Worm (Caenorhabditis elegans): Measurements from ENCODE around the gene pqn-10.
"Not testable (repeated sequence)": the region's sequence is repeated elsewhere in the genome, so short reads cannot be mapped to it uniquely, and the experiment has no call there.

Gene pqn-10

ce11 chrIII:6519949-6520348 lies 8.1 kb upstream of the pqn-10 start, which contains the start of gene C09E7.10:
TSS of gene C09E7.10 (minus strand) at chrIII:6520049.
- TF ChIP-seq unc-62 (GFP tag; optimal IDR thresholded peaks at IDR 0.05) = no peak

DNA sequence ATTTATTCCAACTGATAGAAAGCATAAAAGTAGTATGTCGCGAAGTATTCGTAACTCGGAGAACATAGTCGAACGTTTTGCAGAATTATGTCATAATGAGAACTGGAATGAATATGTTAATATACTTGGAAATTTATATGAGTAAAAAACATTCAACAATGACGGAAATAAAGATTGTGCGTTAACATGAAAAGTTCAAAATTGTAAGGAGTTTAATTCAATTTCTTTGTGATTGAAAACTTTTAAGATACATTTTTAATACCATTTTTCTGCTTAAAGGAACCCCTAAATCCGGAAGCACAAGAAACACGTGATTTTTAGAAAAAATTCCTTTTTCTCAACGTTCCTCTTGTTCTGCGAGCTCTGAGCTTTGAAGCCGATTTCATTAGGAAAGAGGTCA lies 2.4 kb upstream of the pqn-10 start, which contains the start of gene oig-1:
TSS of gene oig-1 (minus strand) at position 101 of the 400 bp plus-strand sequence.
- no peak for TF ChIP-seq unc-62 (GFP tag; optimal IDR thresholded peaks at IDR 0.05)

DNA sequence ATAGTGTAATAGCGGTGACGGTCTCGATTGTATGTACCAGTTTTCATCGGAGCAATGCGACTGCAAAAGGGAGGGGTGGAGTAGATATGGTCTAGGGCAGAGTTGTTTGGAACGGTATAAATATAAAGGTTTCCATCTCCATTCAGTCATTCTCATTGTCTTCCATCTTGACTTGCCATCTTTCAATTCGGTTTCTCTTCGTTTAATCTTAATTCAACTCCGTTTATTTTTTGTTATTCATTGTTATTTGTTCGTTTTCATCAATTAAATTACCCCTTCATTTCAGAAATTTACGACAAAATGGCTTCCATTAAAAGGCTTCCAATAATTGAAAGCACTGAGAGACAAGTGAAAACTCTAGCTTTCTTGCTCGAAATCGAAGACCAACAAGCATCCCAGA lies 3.1 kb downstream of the pqn-10 start, which contains the start of gene C09E7.11:
TSS of gene C09E7.11 (plus strand) at position 301 of the 400 bp plus-strand sequence.
- TF ChIP-seq unc-62 (GFP tag; optimal IDR thresholded peaks at IDR 0.05) = no peak

DNA sequence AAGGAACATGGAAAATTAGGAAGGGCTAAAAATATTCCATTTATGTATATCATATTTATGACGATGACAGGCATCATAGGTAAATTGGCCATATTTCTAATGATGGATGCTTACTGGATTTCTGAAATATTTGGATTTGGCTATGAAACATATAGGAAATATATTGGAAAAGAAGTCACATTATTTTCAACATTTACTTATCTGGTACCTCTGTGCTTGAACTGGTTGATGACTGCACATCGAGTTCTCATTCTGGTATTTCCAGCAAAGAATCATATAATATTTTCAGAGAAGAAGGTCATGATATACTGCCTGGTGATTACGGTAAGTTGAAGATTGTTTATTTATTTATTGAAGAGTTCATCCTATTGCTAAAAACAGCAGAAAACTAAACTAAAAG lies 4.6 kb downstream of the pqn-10 start, which contains the start of gene srxa-5:
TSS of gene srxa-5 (plus strand) at position 301 of the 400 bp plus-strand sequence.
- TF ChIP-seq unc-62 (GFP tag; optimal IDR thresholded peaks at IDR 0.05) = no peak

- no peak for TF ChIP-seq unc-62 (GFP tag; optimal IDR thresholded peaks at IDR 0.05)
Measured at ce11 chrIII:6536945-6537568, 9.1 kb downstream of the pqn-10 start, which contains the start of gene C09E7.4. TSS of gene C09E7.4 (minus strand) at chrIII:6536995.

DNA sequence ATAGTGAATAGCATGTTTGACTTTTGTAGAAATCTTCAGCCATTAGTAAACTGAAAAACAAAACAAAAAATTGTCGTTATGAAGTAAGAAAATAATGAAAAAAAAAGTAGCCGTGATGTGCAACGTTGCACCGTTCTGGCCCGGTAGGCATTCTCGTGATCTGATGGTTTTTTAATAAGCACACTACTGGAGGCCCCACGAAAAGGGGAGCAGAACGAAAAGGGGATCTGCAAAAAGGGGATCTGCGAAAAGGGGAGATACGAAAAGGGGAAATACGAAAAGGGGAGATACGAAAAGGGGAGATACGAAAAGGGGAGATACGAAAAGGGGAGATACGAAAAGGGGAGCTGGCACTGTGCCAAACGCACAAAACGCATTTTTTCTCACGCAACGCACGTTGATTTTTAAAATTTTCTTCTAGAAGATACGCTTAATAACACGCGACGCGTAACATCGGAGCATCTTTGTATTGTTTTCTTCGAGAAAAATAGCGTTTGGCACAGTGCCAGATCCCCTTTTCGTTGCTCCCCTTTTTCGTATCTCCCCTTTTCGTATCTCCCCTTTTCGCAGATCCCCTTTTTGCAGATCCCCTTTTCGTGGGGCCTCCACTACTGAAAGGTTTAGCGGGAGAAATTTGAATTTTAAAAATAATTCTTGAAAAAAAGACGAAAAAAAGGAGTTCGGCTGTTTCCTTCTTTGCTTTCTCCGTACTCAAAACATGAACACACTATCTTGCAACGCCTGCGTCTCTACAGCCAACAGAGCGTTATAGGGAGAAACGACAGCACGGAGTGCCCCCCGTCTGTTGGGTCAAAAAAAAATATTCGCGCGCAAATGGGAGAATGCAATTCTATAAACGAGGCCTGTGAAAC lies 23.4 kb downstream of the pqn-10 start, which contains the start of gene C09E7.7:
TSS of gene C09E7.7 (minus strand) at position 57 of the 872 bp plus-strand sequence.
- TF ChIP-seq unc-62 (GFP tag; optimal IDR thresholded peaks at IDR 0.05) = not testable (repeated sequence)

DNA sequence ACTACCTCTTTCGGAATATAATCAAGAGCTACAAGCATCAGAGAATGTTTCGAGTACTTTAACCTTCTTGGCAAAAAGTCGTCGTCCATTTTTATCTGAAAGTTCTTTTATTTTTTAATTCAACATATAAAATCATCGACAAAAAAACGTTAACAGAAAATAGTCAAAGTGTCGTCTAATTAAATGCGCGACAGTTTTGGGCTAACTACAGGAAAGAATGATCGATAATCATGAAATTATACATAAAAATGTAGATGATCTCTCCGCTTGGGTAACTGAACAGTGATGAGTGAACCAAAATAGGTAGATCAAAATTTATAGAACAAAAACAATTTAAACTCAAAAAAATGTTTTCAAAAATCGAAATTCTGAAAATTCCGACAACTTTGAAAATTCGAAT lies 30.5 kb downstream of the pqn-10 start, which contains the start of gene C09E7.8:
TSS of gene C09E7.8 (minus strand) at position 101 of the 400 bp plus-strand sequence.
- TF ChIP-seq unc-62 (GFP tag; optimal IDR thresholded peaks at IDR 0.05) = no peak

ce11 chrIII:6577159-6577558 lies 49.2 kb downstream of the pqn-10 start:
- no peak for TF ChIP-seq unc-62 (GFP tag; optimal IDR thresholded peaks at IDR 0.05)

DNA sequence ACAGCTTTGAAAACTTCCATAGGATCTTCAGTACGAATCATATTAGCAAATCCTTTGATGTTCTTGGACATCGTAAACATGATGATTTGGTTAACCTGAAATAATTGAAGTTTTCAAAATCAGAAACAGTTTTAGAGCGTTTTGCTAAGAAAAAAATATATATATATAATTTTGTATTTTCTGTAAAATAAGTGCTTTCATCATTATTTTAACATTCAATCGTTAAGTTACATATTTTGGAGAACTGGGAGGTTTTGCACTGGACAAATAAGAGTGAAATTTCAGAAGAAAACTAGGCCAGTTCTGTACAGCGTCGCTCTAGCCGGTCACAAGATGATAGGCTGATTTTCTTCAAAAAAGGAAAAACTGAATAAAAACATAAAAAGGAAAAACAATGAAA lies 50.5 kb downstream of the pqn-10 start, which contains the start of gene F27B3.6:
TSS of gene F27B3.6 (minus strand) at position 101 of the 400 bp plus-strand sequence.
- no peak for TF ChIP-seq unc-62 (GFP tag; optimal IDR thresholded peaks at IDR 0.05)

- TF ChIP-seq unc-62 (GFP tag; optimal IDR thresholded peaks at IDR 0.05) = no peak
Measured at ce11 chrIII:6579398-6579797, 51.4 kb downstream of the pqn-10 start, which contains the start of gene F27B3.8. TSS of gene F27B3.8 (plus strand) at chrIII:6579698.

Data from whole organism, dauer.